Fruit fly (Drosophila melanogaster) whole organism, wandering third instar larva: Measurements from ENCODE around the gene CG43098.

Experiments
- Abd-B ChIP-seq: fragments of >200 bp; optimal IDR thresholded peaks from 2 replicates; lab custom pipeline; 2017; ENCODE audit warnings: missing biosample characterization, missing genetic modification characterization
- CG32264 ChIP-seq: fragments of 200-800 bp; sonication (Bioruptor generic); optimal IDR thresholded peaks from 2 replicates; lab custom pipeline; 2016; ENCODE audit warnings: missing biosample characterization, missing genetic modification characterization
- Dif ChIP-seq: fragments of 200-275, 200-300 bp; sonication (Bioruptor generic); optimal IDR thresholded peaks from 2 replicates; lab custom pipeline; 2018; ENCODE audit warnings: missing biosample characterization, missing genetic modification characterization; ENCODE audit not compliant: partially characterized antibody
- GATAd ChIP-seq: sonication (Bioruptor generic); optimal IDR thresholded peaks from 2 replicates; lab custom pipeline; 2016; ENCODE audit warnings: missing biosample characterization, missing genetic modification characterization
- HLH106 ChIP-seq: fragments of 200-800 bp; optimal IDR thresholded peaks from 3 replicates; lab custom pipeline; 2019; ENCODE audit warnings: missing biosample characterization, mild to moderate bottlenecking, missing genetic modification characterization, moderate library complexity
- Hnf4 ChIP-seq: fragments of 200-800 bp; sonication (Bioruptor generic); optimal IDR thresholded peaks from 2 replicates; lab custom pipeline; 2016; ENCODE audit warnings: missing biosample characterization, mild to moderate bottlenecking, missing genetic modification characterization
- Hr78 ChIP-seq: fragments of >200 bp; optimal IDR thresholded peaks from 2 replicates; lab custom pipeline; 2017; ENCODE audit warnings: missing biosample characterization, missing genetic modification characterization
- Hr83 ChIP-seq: fragments of 200-300 bp; sonication (Bioruptor generic); optimal IDR thresholded peaks from 2 replicates; lab custom pipeline; 2016; ENCODE audit warnings: missing biosample characterization, mild to moderate bottlenecking, missing genetic modification characterization, moderate library complexity; ENCODE audit not compliant: poor library complexity, severe bottlenecking
- Jra ChIP-seq: sonication (Bioruptor generic); optimal IDR thresholded peaks from 2 replicates; lab custom pipeline; 2016; ENCODE audit warnings: missing biosample characterization, missing genetic modification characterization
- Myc ChIP-seq: fragments of >200 bp; optimal IDR thresholded peaks from 2 replicates; lab custom pipeline; 2017
- N ChIP-seq: fragments of >200 bp; optimal IDR thresholded peaks from 2 replicates; lab custom pipeline; 2018; ENCODE audit warnings: missing biosample characterization, missing external identifiers, missing genetic modification characterization
- OdsH ChIP-seq: fragments of 200-800 bp; sonication (Bioruptor generic); optimal IDR thresholded peaks from 2 replicates; lab custom pipeline; 2016; ENCODE audit warnings: missing biosample characterization, mild to moderate bottlenecking, missing genetic modification characterization
- Sp1 ChIP-seq: fragments of 200-800 bp; sonication (Bioruptor generic); optimal IDR thresholded peaks from 3 replicates; lab custom pipeline; 2019; ENCODE audit warnings: missing biosample characterization, mild to moderate bottlenecking, missing genetic modification characterization, moderate library complexity
- Vsx2 ChIP-seq: fragments of 200-300, 225-300 bp; sonication (Bioruptor generic); optimal IDR thresholded peaks from 2 replicates; lab custom pipeline; 2018; ENCODE audit warnings: missing biosample characterization, missing genetic modification characterization; ENCODE audit not compliant: partially characterized antibody
- br ChIP-seq: fragments of 200-800 bp; sonication (Bioruptor generic); optimal IDR thresholded peaks from 2 replicates; lab custom pipeline; 2016; ENCODE audit warnings: missing biosample characterization, missing genetic modification characterization
- brk ChIP-seq: fragments of 200-800 bp; sonication (Bioruptor generic); optimal IDR thresholded peaks from 2 replicates; lab custom pipeline; 2016; ENCODE audit warnings: missing biosample characterization, mild to moderate bottlenecking, missing genetic modification characterization
- dl ChIP-seq, 2 experiments: fragments of 175-275, 200-275 bp in 1 of 2; fragments of 200-275 bp in 1 of 2; sonication (Bioruptor generic); optimal IDR thresholded peaks; lab custom pipeline; 2018; ENCODE audit warnings: mild to moderate bottlenecking in 2 of 2, missing biosample characterization in 2 of 2, missing genetic modification characterization in 2 of 2, moderate library complexity in 2 of 2; ENCODE audit not compliant: partially characterized antibody in 2 of 2, insufficient read depth in 1 of 2
- dmrt93B ChIP-seq: fragments of 200-800 bp; sonication (Bioruptor generic); optimal IDR thresholded peaks from 2 replicates; lab custom pipeline; 2018; ENCODE audit warnings: missing biosample characterization, mild to moderate bottlenecking, missing genetic modification characterization
- dsf ChIP-seq: sonication (Bioruptor generic); optimal IDR thresholded peaks from 2 replicates; lab custom pipeline; 2016; ENCODE audit warnings: missing biosample characterization, missing genetic modification characterization, borderline replicate concordance
- ey ChIP-seq: fragments of 200-800 bp; sonication (Bioruptor generic); optimal IDR thresholded peaks from 2 replicates; lab custom pipeline; 2016; ENCODE audit warnings: missing biosample characterization, missing genetic modification characterization
- foxo ChIP-seq, 2 experiments: fragments of 200-800 bp; sonication (Bioruptor generic); optimal IDR thresholded peaks; 2 replicates in 1 of 2; 3 replicates in 1 of 2; lab custom pipeline; 2016 to 2017; ENCODE audit warnings: missing biosample characterization in 2 of 2, missing genetic modification characterization in 2 of 2
- fru ChIP-seq: fragments of 200-800 bp; sonication (Bioruptor generic); optimal IDR thresholded peaks from 3 replicates; lab custom pipeline; 2016; ENCODE audit warnings: missing biosample characterization, mild to moderate bottlenecking, missing genetic modification characterization
- h ChIP-seq: fragments of 200-800 bp; sonication (Bioruptor generic); optimal IDR thresholded peaks from 3 replicates; lab custom pipeline; 2016; ENCODE audit warnings: missing biosample characterization, mild to moderate bottlenecking, missing genetic modification characterization
- jim ChIP-seq: fragments of 175-275, 200-325 bp; sonication (Bioruptor generic); optimal IDR thresholded peaks from 2 replicates; lab custom pipeline; 2016; ENCODE audit warnings: missing biosample characterization, mild to moderate bottlenecking, missing genetic modification characterization
- lola ChIP-seq: fragments of >200 bp; optimal IDR thresholded peaks from 2 replicates; lab custom pipeline; 2017; ENCODE audit warnings: missing biosample characterization, missing genetic modification characterization
- pan ChIP-seq: fragments of >200 bp; optimal IDR thresholded peaks from 2 replicates; lab custom pipeline; 2017
- psq ChIP-seq: fragments of 200-800 bp; sonication (Bioruptor generic); optimal IDR thresholded peaks from 3 replicates; lab custom pipeline; 2017; ENCODE audit warnings: missing biosample characterization, mild to moderate bottlenecking, missing genetic modification characterization, moderate library complexity
- rgr ChIP-seq: fragments of 200-800 bp; sonication (Bioruptor generic); optimal IDR thresholded peaks from 3 replicates; lab custom pipeline; 2016; ENCODE audit warnings: missing biosample characterization, mild to moderate bottlenecking, missing genetic modification characterization
- sage ChIP-seq: fragments of 200-800 bp; sonication (Bioruptor generic); optimal IDR thresholded peaks from 2 replicates; lab custom pipeline; 2016; ENCODE audit warnings: missing biosample characterization, mild to moderate bottlenecking, missing genetic modification characterization
- sv ChIP-seq: fragments of 200-800 bp; sonication (Bioruptor generic); optimal IDR thresholded peaks from 3 replicates; lab custom pipeline; 2016; ENCODE audit warnings: missing biosample characterization, missing genetic modification characterization
- tai ChIP-seq: sonication (Bioruptor generic); optimal IDR thresholded peaks from 2 replicates; lab custom pipeline; 2016; ENCODE audit warnings: missing biosample characterization, missing genetic modification characterization
- woc ChIP-seq: sonication (Bioruptor generic); optimal IDR thresholded peaks from 2 replicates; lab custom pipeline; 2016; ENCODE audit warnings: missing biosample characterization, mild to moderate bottlenecking, missing genetic modification characterization

The CG43098 gene

DNA sequence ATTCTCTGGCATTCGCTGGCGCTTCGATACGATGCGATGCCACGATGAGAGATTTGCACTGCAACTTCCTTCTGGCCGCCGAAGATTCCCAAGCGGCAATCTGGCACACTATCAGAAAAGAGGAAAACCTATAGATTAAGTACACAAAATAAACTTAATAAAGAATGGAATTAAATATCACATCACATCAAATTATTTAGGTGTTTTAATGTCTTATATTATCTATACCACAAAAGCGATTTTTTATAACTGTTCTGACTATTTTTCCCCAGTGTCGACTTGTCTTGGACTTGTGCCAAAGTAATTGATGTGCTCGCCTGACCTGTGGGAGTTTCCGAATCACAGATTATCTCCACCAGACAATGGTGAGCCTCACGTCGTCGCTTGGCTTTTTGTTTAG is 36.5 kb downstream of the CG43098 start:
- TF ChIP-seq lola (GFP tag; lab: Kevin White, UChicago) (no peak), CG32264 (GFP tag; lab: Kevin White, UChicago) (no peak), tai (GFP tag; lab: Kevin White, UChicago) (no peak), Hnf4 (GFP tag; lab: Kevin White, UChicago) (peak; percentile 9), h (GFP tag; lab: Kevin White, UChicago) (peak; percentile 56), fru (peak; percentile 65), br (GFP tag; lab: Kevin White, UChicago) (peak; percentile 5), Sp1 (GFP tag; lab: Kevin White, UChicago) (peak; percentile 53), Abd-B (GFP tag; lab: Kevin White, UChicago) (no peak), ey (GFP tag; lab: Kevin White, UChicago) (peak; percentile 47), woc (peak; percentile 36), foxo (GFP tag; optimal IDR thresholded peaks at IDR 0.05; lab: Kevin White, UChicago) (peak in 1 of 2 experiments; percentile 47), Vsx2 (no peak), brk (peak; percentile 8), OdsH (GFP tag; lab: Kevin White, UChicago) (peak; percentile 39), HLH106 (peak; percentile 60), psq (GFP tag; lab: Kevin White, UChicago) (peak; percentile 16), jim (GFP tag; lab: Kevin White, UChicago) (no peak), dmrt93B (GFP tag; lab: Kevin White, UChicago) (peak; percentile 4), dsf (no peak), rgr (peak; percentile 47), GATAd (no peak)

dm6 chr3L:3702033-3702432 is 43.2 kb downstream of the CG43098 start:
- TF ChIP-seq Sp1 (GFP tag; lab: Kevin White, UChicago) (no peak), pan (lab: Kevin White, UChicago) (no peak), Abd-B (GFP tag; lab: Kevin White, UChicago) (no peak), dl (GFP tag; optimal IDR thresholded peaks at IDR 0.05; lab: Kevin White, UChicago; ENCODE audit: insufficient read depth in 1 of 2, partially characterized antibody in 2 of 2) (no peak), CG32264 (GFP tag; lab: Kevin White, UChicago) (no peak)

DNA sequence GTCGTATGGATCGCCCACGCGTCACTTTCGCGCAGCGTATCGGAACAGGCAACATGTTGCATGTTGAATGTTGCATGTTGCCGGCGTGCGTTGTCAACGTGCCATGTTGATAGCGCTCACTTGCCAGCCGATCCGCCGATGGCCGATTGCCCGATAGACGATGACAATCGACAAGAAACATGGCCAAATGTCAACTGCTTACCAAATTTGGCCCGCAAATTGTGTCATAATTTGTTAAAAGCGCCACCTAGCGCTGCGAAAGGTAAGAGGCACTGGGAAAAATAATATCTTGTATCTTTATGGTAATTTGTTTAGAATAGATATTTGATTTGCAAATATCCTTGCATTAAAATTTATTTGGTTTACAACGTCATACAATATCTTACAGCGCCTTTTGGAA is 43.6 kb downstream of the CG43098 start:
- no peak for TF ChIP-seq tai (GFP tag; lab: Kevin White, UChicago)
- TF ChIP-seq Vsx2 = no peak
- no peak for TF ChIP-seq Hr83 (GFP tag; lab: Kevin White, UChicago)
- no peak for TF ChIP-seq dmrt93B (GFP tag; lab: Kevin White, UChicago)
- TF ChIP-seq HLH106 = no peak
- TF ChIP-seq sv (GFP tag; lab: Kevin White, UChicago) = no peak
- no peak for TF ChIP-seq Hr78 (GFP tag; lab: Kevin White, UChicago)
- TF ChIP-seq N (GFP tag; lab: Kevin White, UChicago) = no peak
- no peak for TF ChIP-seq dl (GFP tag; optimal IDR thresholded peaks at IDR 0.05; lab: Kevin White, UChicago; ENCODE audit: insufficient read depth in 1 of 2, partially characterized antibody in 2 of 2)
- no peak for TF ChIP-seq br (GFP tag; lab: Kevin White, UChicago)
- no peak for TF ChIP-seq fru
- no peak for TF ChIP-seq rgr
- TF ChIP-seq jim (GFP tag; lab: Kevin White, UChicago) = no peak
- no peak for TF ChIP-seq dsf
- TF ChIP-seq ey (GFP tag; lab: Kevin White, UChicago) = no peak
- TF ChIP-seq, all 38 proteins: peak for 0

- no peak for TF ChIP-seq Vsx2
- no peak for TF ChIP-seq ey (GFP tag; lab: Kevin White, UChicago)
- TF ChIP-seq pan (lab: Kevin White, UChicago) = no peak
- TF ChIP-seq dsf = no peak
- TF ChIP-seq Dif (GFP tag; lab: Kevin White, UChicago) = no peak
- no peak for TF ChIP-seq Myc (lab: Kevin White, UChicago)
- no peak for TF ChIP-seq Jra
- TF ChIP-seq sage = no peak
- no peak for TF ChIP-seq Sp1 (GFP tag; lab: Kevin White, UChicago)
- TF ChIP-seq Hr83 (GFP tag; lab: Kevin White, UChicago) = no peak
- TF ChIP-seq HLH106 = no peak
- TF ChIP-seq brk = no peak
- TF ChIP-seq woc = no peak
- TF ChIP-seq CG32264 (GFP tag; lab: Kevin White, UChicago) = no peak
- no peak for TF ChIP-seq foxo (GFP tag; optimal IDR thresholded peaks at IDR 0.05; lab: Kevin White, UChicago)
- TF ChIP-seq, all 38 proteins: peak for 0
Measured at dm6 chr3L:3705936-3706335, 47.1 kb downstream of the CG43098 start.
